Fruit fly (Drosophila melanogaster): ENCODE results near the gene CG12231.
A peak's percentile ranks its signal among the peaks of the same experiment; 100 is the strongest.

Gene CG12231

DNA sequence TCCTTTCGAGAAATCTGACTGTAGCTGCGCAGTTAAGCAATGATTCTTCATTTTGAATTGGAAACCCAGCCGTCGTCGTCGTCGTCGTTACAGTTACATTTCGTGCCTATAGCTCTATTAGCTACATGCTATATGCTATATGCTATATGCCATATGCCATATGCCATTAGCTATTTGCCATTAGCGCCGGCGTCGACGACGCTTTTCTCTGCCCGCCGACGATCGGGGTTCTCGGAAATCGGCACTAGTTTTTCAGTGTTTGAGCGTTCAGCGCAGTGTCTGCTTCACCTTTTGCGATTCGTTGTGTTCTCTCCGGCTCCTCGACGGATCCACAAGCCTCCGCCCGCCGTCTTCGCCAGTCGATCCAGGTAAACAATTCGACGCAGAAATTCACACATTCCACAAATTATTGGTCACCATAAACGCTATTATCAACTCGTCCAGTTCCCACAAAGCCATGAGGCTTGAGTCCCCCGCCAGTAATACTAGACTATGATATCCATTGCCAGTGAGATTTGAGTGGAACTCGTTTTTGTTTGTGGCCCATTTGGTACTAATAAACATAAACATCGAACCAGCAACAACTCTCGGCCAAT lies 27.3 kb downstream of the CG12231 start:
- TF ChIP-seq ovo (GFP tag; optimal IDR thresholded peaks at IDR 0.05) (no peak), CG11617 (GFP tag; optimal IDR thresholded peaks at IDR 0.05) (no peak), cnc (optimal IDR thresholded peaks at IDR 0.05) (no peak), Clk (GFP tag; optimal IDR thresholded peaks at IDR 0.05) (no peak), cic (GFP tag; optimal IDR thresholded peaks at IDR 0.05) (no peak), kay (GFP tag; ENCODE audit: borderline replicate concordance) (peak; percentile 55), tj (GFP tag; optimal IDR thresholded peaks at IDR 0.05) (no peak), bab1 (GFP tag; optimal IDR thresholded peaks at IDR 0.05) (no peak)

DNA sequence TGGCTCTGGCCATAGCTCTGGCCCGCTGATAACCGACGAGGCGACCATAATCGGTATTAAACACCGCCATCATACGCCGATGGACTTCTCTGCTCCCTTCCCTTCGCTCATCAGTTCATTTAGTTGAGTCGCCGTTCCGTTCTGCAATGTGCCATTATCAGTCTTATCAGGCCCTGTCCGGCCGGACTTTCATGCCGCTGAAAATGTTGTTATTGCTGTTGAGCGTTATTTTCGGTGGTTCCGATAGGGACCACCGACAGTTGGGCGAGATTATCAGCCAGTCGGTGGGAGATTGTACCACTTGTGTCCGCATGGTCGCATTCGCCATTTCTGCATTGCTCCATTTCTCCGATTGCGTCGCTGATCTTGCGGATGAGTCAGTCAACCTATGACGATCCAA lies 30.3 kb downstream of the CG12231 start:
- TF ChIP-seq cnc (optimal IDR thresholded peaks at IDR 0.05) (no peak), Mnt (GFP tag; optimal IDR thresholded peaks at IDR 0.05) (peak; percentile 19)

DNA sequence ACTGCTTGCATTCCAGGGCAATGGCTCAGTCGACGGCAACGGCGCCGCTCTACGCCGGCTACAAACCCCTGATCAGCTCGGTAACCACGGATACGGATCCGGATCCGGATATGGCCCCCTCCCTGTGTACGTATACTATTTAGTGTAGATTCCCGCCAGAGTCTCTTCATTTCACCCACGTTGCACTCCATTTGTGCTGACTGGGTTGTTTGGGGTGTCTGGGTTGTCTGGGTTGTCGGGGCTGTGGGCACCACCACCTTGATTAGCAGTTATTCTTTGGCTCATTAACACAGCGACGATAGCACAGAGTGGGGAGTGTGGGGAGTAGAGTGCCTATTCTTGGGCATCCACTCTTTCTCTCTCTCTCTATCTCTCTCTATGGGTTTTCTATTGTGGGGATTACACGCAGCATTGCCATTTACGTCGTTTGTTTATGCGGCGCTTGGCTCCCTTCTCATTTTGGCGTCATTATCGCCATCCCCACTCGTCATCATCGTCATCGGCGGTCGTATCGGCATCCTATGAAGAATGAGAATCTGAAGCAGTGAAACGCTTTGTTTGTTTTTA lies 32.7 kb downstream of the CG12231 start:
- TF ChIP-seq CG7101 (tag; optimal IDR thresholded peaks at IDR 0.05) (no peak), pad (GFP tag; optimal IDR thresholded peaks at IDR 0.05) (peak; percentile 90), tj (GFP tag; optimal IDR thresholded peaks at IDR 0.05) (peak; percentile 84), CG14711 (tag; optimal IDR thresholded peaks at IDR 0.05) (peak; percentile 83), Mnt (GFP tag; optimal IDR thresholded peaks at IDR 0.05) (no peak), Hr96 (GFP tag; optimal IDR thresholded peaks at IDR 0.05) (no peak)

DNA sequence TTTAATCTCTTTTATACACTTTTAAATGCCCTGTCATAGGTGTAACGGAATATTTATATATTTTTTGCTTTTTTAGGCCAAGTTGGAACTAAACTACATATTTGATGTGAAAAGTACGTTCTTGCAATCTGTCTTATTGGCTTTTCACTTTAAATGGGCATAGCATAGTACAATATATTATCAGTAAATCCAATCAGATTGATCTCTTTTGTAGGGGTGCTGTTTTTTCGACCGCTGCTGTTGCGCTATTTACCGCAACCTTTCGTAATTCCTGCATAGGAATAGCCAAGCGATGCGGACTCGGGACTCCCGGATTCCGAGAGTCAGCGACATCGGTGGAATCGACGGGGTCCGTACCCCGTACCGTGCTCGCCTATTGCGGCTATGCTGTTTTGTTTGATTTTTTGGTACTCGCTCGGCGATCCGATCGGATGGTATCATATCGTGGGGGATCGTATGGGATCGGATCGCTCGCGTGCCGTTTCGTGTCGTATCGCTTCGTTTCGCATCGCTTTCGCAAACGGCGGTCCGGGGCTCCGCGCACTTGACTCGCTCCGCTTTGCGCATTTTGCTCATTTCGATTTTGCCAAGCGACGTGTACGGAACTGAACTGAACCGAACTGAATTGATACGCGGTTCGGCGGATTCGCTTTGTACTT lies 33.6 kb downstream of the CG12231 start:
- TF ChIP-seq Mnt (GFP tag; optimal IDR thresholded peaks at IDR 0.05) (peak; percentile 81), Crg-1 (GFP tag; optimal IDR thresholded peaks at IDR 0.05) (no peak), CG5204 (GFP tag; optimal IDR thresholded peaks at IDR 0.05) (no peak), cic (GFP tag; optimal IDR thresholded peaks at IDR 0.05) (peak; percentile 68), ovo (GFP tag; optimal IDR thresholded peaks at IDR 0.05) (peak; percentile 83), CG7045 (GFP tag; optimal IDR thresholded peaks at IDR 0.05) (no peak), toe (GFP tag; optimal IDR thresholded peaks at IDR 0.05) (no peak), cnc (optimal IDR thresholded peaks at IDR 0.05) (no peak), CG7101 (tag; optimal IDR thresholded peaks at IDR 0.05) (peak; percentile 48), CG12768 (GFP tag; optimal IDR thresholded peaks at IDR 0.05) (peak; percentile 68), CG14711 (tag; optimal IDR thresholded peaks at IDR 0.05) (no peak), CG33017 (tag; optimal IDR thresholded peaks at IDR 0.05) (peak; percentile 29), kay (GFP tag; ENCODE audit: borderline replicate concordance) (no peak), CG1620 (GFP tag; optimal IDR thresholded peaks at IDR 0.05) (no peak), Clk (GFP tag; optimal IDR thresholded peaks at IDR 0.05) (no peak), bab1 (GFP tag; optimal IDR thresholded peaks at IDR 0.05) (peak; percentile 42), pad (GFP tag; optimal IDR thresholded peaks at IDR 0.05) (no peak), CG11617 (GFP tag; optimal IDR thresholded peaks at IDR 0.05) (no peak), tj (GFP tag; optimal IDR thresholded peaks at IDR 0.05) (peak; percentile 50), Hr96 (GFP tag; optimal IDR thresholded peaks at IDR 0.05) (peak; percentile 49)

DNA sequence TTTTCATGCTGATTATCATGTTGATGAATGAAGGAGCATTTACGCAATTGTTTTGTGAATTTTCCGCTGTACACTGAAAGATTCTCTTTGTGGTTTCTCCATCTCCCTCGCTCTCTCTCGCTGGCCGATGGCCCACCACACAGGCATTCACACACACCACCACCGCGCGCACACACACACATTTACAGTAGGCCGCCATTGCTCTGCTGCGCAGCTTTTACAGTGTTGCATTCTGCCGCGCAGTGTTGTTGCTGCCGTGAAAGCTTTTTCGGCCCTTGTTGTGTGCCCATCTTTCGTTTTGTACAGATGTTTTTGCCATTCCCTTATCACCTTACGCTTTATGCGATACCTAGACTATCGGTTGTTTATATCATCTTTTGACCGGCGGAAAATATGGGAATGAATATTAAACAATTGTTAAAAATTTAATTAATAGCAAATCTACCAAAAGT lies 34.7 kb downstream of the CG12231 start:
- TF ChIP-seq cic (GFP tag; optimal IDR thresholded peaks at IDR 0.05): peak; percentile 58
- TF ChIP-seq Mnt (GFP tag; optimal IDR thresholded peaks at IDR 0.05): peak; percentile 83
- TF ChIP-seq cnc (optimal IDR thresholded peaks at IDR 0.05): no peak
- no peak for TF ChIP-seq CG5204 (GFP tag; optimal IDR thresholded peaks at IDR 0.05)
- peak; percentile 61 for TF ChIP-seq bab1 (GFP tag; optimal IDR thresholded peaks at IDR 0.05)
- TF ChIP-seq CG7045 (GFP tag; optimal IDR thresholded peaks at IDR 0.05): no peak
- peak; percentile 55 for TF ChIP-seq CG7101 (tag; optimal IDR thresholded peaks at IDR 0.05)
- TF ChIP-seq ovo (GFP tag; optimal IDR thresholded peaks at IDR 0.05): peak; percentile 59
- peak; percentile 49 for TF ChIP-seq pad (GFP tag; optimal IDR thresholded peaks at IDR 0.05)
- peak; percentile 15 for TF ChIP-seq CG11617 (GFP tag; optimal IDR thresholded peaks at IDR 0.05)
- no peak for TF ChIP-seq kay (GFP tag; ENCODE audit: borderline replicate concordance)
- TF ChIP-seq CG12768 (GFP tag; optimal IDR thresholded peaks at IDR 0.05): no peak
- TF ChIP-seq CG14711 (tag; optimal IDR thresholded peaks at IDR 0.05): peak; percentile 49
- TF ChIP-seq CG1620 (GFP tag; optimal IDR thresholded peaks at IDR 0.05): peak; percentile 47
- TF ChIP-seq tj (GFP tag; optimal IDR thresholded peaks at IDR 0.05): no peak
- peak; percentile 25 for TF ChIP-seq toe (GFP tag; optimal IDR thresholded peaks at IDR 0.05)
- peak; percentile 77 for TF ChIP-seq Hr96 (GFP tag; optimal IDR thresholded peaks at IDR 0.05)
- TF ChIP-seq CG33017 (tag; optimal IDR thresholded peaks at IDR 0.05): no peak
- TF ChIP-seq Crg-1 (GFP tag; optimal IDR thresholded peaks at IDR 0.05): peak; percentile 73
- TF ChIP-seq Clk (GFP tag; optimal IDR thresholded peaks at IDR 0.05): no peak
